Worm (Caenorhabditis elegans) whole organism, midembryonic: ENCODE measurements around the gene C14B1.2.
A peak's percentile ranks its signal among the peaks of the same experiment; 100 is the strongest.

Source experiments
- T22C8.4 ChIP-seq: fragments of 200-800 bp; sonication (Bioruptor generic); IDR thresholded peaks from 2 replicates; pipeline ENCODE4 v1.3.6; 2022; ENCODE audit warnings: missing genetic modification characterization, missing compliant biosample characterization
- cog-1 ChIP-seq: sonication (generic microtip); optimal IDR thresholded peaks from 2 replicates; lab custom pipeline; 2016; ENCODE audit warnings: missing genetic modification characterization, missing compliant biosample characterization
- flt-1 ChIP-seq: fragments of 200-800 bp; sonication (Bioruptor generic); IDR thresholded peaks from 2 replicates; pipeline ENCODE4 v1.3.6; 2022; ENCODE audit warnings: missing genetic modification characterization, missing compliant biosample characterization
- klf-2 ChIP-seq: fragments of 200-800 bp; sonication (Bioruptor generic); conservative IDR thresholded peaks from 2 replicates; pipeline ENCODE4 v1.3.6; 2022; ENCODE audit warnings: missing genetic modification reagents, missing genetic modification characterization, missing compliant biosample characterization
- med-1 ChIP-seq: sonication (generic microtip); optimal IDR thresholded peaks from 2 replicates; lab custom pipeline; 2017; ENCODE audit warnings: missing genetic modification characterization, mild to moderate bottlenecking, missing compliant biosample characterization, antibody characterized with exemption, missing genetic modification reagents; ENCODE audit not compliant: insufficient read depth
- ref-1 ChIP-seq: fragments of 200-800 bp; sonication (Bioruptor generic); conservative IDR thresholded peaks from 2 replicates; pipeline ENCODE4 v1.3.6; 2022; ENCODE audit warnings: missing genetic modification reagents, missing genetic modification characterization, missing compliant biosample characterization
- tab-1 ChIP-seq: fragments of 200-800 bp; sonication (Bioruptor generic); IDR thresholded peaks from 2 replicates; pipeline ENCODE4 v1.3.6; 2022; ENCODE audit warnings: missing genetic modification characterization, missing compliant biosample characterization
- ztf-23 ChIP-seq: fragments of 200-800 bp; sonication (Bioruptor generic); IDR thresholded peaks from 2 replicates; pipeline ENCODE4 v1.3.6; 2022; ENCODE audit warnings: missing genetic modification reagents, missing genetic modification characterization, missing compliant biosample characterization
- ztf-29 ChIP-seq: fragments of 200-800 bp; sonication (Bioruptor generic); IDR thresholded peaks from 2 replicates; pipeline ENCODE4 v1.3.6; 2022; ENCODE audit warnings: missing genetic modification reagents, missing genetic modification characterization, missing compliant biosample characterization

The C14B1.2 gene

DNA sequence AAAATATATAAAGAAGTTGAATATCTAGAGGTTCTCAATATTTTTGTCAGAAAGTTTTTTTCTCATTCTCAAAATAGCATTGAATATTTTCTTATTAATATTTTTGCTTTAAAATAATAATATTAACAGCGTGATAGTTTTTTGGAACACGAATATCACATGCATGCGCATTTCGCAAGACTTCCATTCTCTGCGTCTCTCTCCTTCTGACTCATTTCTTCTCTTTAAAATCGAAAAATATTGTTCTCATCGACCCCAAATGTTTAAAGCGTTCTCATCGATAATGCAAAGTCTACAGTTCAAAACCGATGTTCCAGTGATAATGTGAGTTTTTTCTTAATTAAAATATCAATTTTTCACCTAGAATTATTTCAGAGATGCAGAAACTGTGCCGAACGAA, 1.3 kb downstream of the C14B1.2 start, which contains the start of gene C14B1.3:
Gene C14B1.3 (plus strand): TSS at position 168 of the 400 bp plus-strand sequence.
- TF ChIP-seq cog-1 (no peak), flt-1 (GFP tag; lab: Robert Waterston, UW) (no peak), ref-1 (GFP tag; lab: Robert Waterston, UW) (no peak), tab-1 (GFP tag; lab: Robert Waterston, UW) (no peak), ztf-29 (no peak), klf-2 (no peak), T22C8.4 (GFP tag; lab: Robert Waterston, UW) (no peak), med-1 (no peak), ztf-23 (GFP tag; lab: Robert Waterston, UW) (no peak)

DNA sequence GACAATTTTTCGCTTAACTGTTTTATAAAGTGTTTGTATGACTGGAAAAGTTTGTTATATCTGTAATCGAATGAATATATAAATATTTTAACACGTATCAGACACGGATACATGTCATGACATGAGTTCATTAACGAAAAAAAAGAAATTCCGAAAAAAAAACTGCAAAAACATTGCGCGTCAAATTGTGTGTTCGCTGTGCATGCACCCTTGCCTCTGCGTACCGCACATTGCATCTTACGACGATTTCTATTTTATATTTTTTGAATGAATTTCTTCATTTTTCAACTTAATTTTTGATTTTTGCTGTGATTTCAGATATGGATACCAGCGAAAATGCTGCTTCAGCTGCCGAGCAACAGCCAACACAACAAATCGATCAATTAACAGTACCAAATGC, 2.9 kb downstream of the C14B1.2 start, which contains the start of gene wdr-5.1:
Gene wdr-5.1 (plus strand): TSS at position 319 of the 400 bp plus-strand sequence.
- TF ChIP-seq ztf-23 (GFP tag; lab: Robert Waterston, UW) (no peak), ztf-29 (no peak), cog-1 (no peak), flt-1 (GFP tag; lab: Robert Waterston, UW) (no peak), tab-1 (GFP tag; lab: Robert Waterston, UW) (no peak), ref-1 (GFP tag; lab: Robert Waterston, UW) (no peak), med-1 (no peak), T22C8.4 (GFP tag; lab: Robert Waterston, UW) (no peak), klf-2 (no peak)

ce11 chrIII:3706586-3706985, 4.5 kb downstream of the C14B1.2 start, which contains the start of gene dph-1:
dph-1 (plus strand) TSS chrIII:3706886.
- TF ChIP-seq flt-1 (GFP tag; lab: Robert Waterston, UW): no peak
- TF ChIP-seq tab-1 (GFP tag; lab: Robert Waterston, UW): no peak
- TF ChIP-seq klf-2: no peak
- no peak for TF ChIP-seq cog-1

ce11 chrIII:3709030-3709429, 7.0 kb downstream of the C14B1.2 start, which contains the start of gene alkb-8:
alkb-8 (plus strand) TSS chrIII:3709330.
- TF ChIP-seq klf-2 (no peak), T22C8.4 (GFP tag; lab: Robert Waterston, UW) (no peak), ref-1 (GFP tag; lab: Robert Waterston, UW) (no peak), med-1 (no peak), tab-1 (GFP tag; lab: Robert Waterston, UW) (no peak), ztf-23 (GFP tag; lab: Robert Waterston, UW) (no peak), flt-1 (GFP tag; lab: Robert Waterston, UW) (no peak), ztf-29 (no peak), cog-1 (no peak)

- TF ChIP-seq ztf-23 (GFP tag; lab: Robert Waterston, UW): no peak
- TF ChIP-seq klf-2: no peak
- TF ChIP-seq tab-1 (GFP tag; lab: Robert Waterston, UW): no peak
- TF ChIP-seq ref-1 (GFP tag; lab: Robert Waterston, UW): no peak
- no peak for TF ChIP-seq flt-1 (GFP tag; lab: Robert Waterston, UW)
- TF ChIP-seq ztf-29: no peak
- no peak for TF ChIP-seq cog-1
- no peak for TF ChIP-seq T22C8.4 (GFP tag; lab: Robert Waterston, UW)
- no peak for TF ChIP-seq med-1
Observed at ce11 chrIII:3713163-3713562, 11.1 kb downstream of the C14B1.2 start, which contains the start of gene nrde-1. nrde-1 (plus strand) TSS chrIII:3713463.

- TF ChIP-seq cog-1 (peak; percentile 24), med-1 (no peak), ztf-23 (GFP tag; lab: Robert Waterston, UW) (0 out of 2 replicates have a peak, but pooled peaks have one; percentile 32), T22C8.4 (GFP tag; lab: Robert Waterston, UW) (no peak), ztf-29 (no peak), klf-2 (0 out of 2 replicates have a peak, but pooled peaks have one; percentile 51)
Observed at ce11 chrIII:3716073-3716659, 14.1 kb downstream of the C14B1.2 start.

DNA sequence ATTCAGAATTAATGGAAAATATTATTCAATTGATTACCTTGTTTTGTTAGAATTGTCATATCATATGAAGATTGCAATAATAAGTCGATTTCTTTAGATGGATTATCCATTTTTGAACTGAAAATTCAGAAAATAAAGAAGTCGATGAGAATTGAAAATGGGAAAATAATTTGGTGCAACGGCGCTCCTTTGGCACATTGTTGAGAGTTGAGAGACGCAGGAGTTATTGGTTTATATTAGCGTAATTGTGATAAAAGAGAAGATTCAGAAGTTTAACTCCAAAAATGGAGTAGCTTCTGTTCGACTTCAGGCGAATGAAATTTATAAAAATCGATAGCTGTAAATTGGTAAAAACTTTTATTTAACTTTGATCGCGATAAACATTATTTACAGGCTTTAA, 17.5 kb downstream of the C14B1.2 start, which contains the start of gene C14B1.8:
Gene C14B1.8 (minus strand): TSS at position 117 of the 400 bp plus-strand sequence.
- TF ChIP-seq med-1 (no peak), tab-1 (GFP tag; lab: Robert Waterston, UW) (no peak), ztf-29 (no peak), flt-1 (GFP tag; lab: Robert Waterston, UW) (no peak), ref-1 (GFP tag; lab: Robert Waterston, UW) (no peak), T22C8.4 (GFP tag; lab: Robert Waterston, UW) (no peak), cog-1 (no peak), ztf-23 (GFP tag; lab: Robert Waterston, UW) (no peak), klf-2 (no peak)

DNA sequence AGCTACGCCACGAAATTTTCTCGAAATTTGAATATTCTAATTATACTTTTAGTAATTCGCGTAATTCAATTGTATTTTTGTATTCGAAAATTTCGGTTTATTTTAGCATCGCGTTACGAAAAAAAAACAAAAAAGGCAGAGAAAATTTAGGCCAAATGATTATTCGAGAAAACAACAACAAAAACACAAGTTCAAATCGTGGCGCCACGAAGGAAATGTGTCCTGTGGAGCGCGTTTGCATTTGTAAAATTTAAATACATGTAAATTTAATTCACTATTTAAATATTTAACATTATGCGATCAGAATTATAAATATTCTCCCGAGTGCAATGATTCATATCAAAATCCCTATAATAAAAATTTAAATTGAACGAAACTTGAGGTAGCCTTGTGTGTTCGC, 21.7 kb downstream of the C14B1.2 start:
- TF ChIP-seq tab-1 (GFP tag; lab: Robert Waterston, UW): no peak
- TF ChIP-seq ref-1 (GFP tag; lab: Robert Waterston, UW): no peak
- no peak for TF ChIP-seq klf-2
- TF ChIP-seq ztf-29: no peak
- TF ChIP-seq cog-1: no peak
- TF ChIP-seq med-1: no peak
- TF ChIP-seq flt-1 (GFP tag; lab: Robert Waterston, UW): no peak
- TF ChIP-seq T22C8.4 (GFP tag; lab: Robert Waterston, UW): no peak
- TF ChIP-seq ztf-23 (GFP tag; lab: Robert Waterston, UW): no peak

- TF ChIP-seq klf-2 (no peak), tab-1 (GFP tag; lab: Robert Waterston, UW) (no peak), med-1 (no peak), T22C8.4 (GFP tag; lab: Robert Waterston, UW) (no peak), cog-1 (no peak), ref-1 (GFP tag; lab: Robert Waterston, UW) (no peak), ztf-29 (no peak), ztf-23 (GFP tag; lab: Robert Waterston, UW) (no peak), flt-1 (GFP tag; lab: Robert Waterston, UW) (no peak)
Observed at ce11 chrIII:3724880-3725279, 22.8 kb downstream of the C14B1.2 start, which contains the start of gene C14B1.12. C14B1.12 (minus strand) TSS chrIII:3724980.

ce11 chrIII:3726443-3726842, 24.4 kb downstream of the C14B1.2 start, which contains the start of gene gldi-5:
gldi-5 (minus strand) TSS chrIII:3726500.
- TF ChIP-seq T22C8.4 (GFP tag; lab: Robert Waterston, UW): no peak
- no peak for TF ChIP-seq med-1
- TF ChIP-seq tab-1 (GFP tag; lab: Robert Waterston, UW): no peak
- no peak for TF ChIP-seq cog-1
- no peak for TF ChIP-seq ztf-23 (GFP tag; lab: Robert Waterston, UW)
- no peak for TF ChIP-seq flt-1 (GFP tag; lab: Robert Waterston, UW)
- TF ChIP-seq ztf-29: no peak
- no peak for TF ChIP-seq klf-2
- TF ChIP-seq ref-1 (GFP tag; lab: Robert Waterston, UW): no peak
